Worm (Caenorhabditis elegans) whole organism, midembryonic: ENCODE measurements around the gene rnp-4.

Source experiments
- T22C8.4 ChIP-seq: fragments of 200-800 bp; sonication (Bioruptor generic); IDR thresholded peaks from 2 replicates; pipeline ENCODE4 v1.3.6; 2022; ENCODE audit warnings: missing genetic modification characterization, missing compliant biosample characterization
- cog-1 ChIP-seq: sonication (generic microtip); optimal IDR thresholded peaks from 2 replicates; lab custom pipeline; 2016; ENCODE audit warnings: missing genetic modification characterization, missing compliant biosample characterization
- flt-1 ChIP-seq: fragments of 200-800 bp; sonication (Bioruptor generic); IDR thresholded peaks from 2 replicates; pipeline ENCODE4 v1.3.6; 2022; ENCODE audit warnings: missing genetic modification characterization, missing compliant biosample characterization
- klf-2 ChIP-seq: fragments of 200-800 bp; sonication (Bioruptor generic); conservative IDR thresholded peaks from 2 replicates; pipeline ENCODE4 v1.3.6; 2022; ENCODE audit warnings: missing genetic modification reagents, missing genetic modification characterization, missing compliant biosample characterization
- med-1 ChIP-seq: sonication (generic microtip); optimal IDR thresholded peaks from 2 replicates; lab custom pipeline; 2017; ENCODE audit warnings: missing genetic modification characterization, mild to moderate bottlenecking, missing compliant biosample characterization, antibody characterized with exemption, missing genetic modification reagents; ENCODE audit not compliant: insufficient read depth
- ref-1 ChIP-seq: fragments of 200-800 bp; sonication (Bioruptor generic); conservative IDR thresholded peaks from 2 replicates; pipeline ENCODE4 v1.3.6; 2022; ENCODE audit warnings: missing genetic modification reagents, missing genetic modification characterization, missing compliant biosample characterization
- tab-1 ChIP-seq: fragments of 200-800 bp; sonication (Bioruptor generic); IDR thresholded peaks from 2 replicates; pipeline ENCODE4 v1.3.6; 2022; ENCODE audit warnings: missing genetic modification characterization, missing compliant biosample characterization
- ztf-23 ChIP-seq: fragments of 200-800 bp; sonication (Bioruptor generic); IDR thresholded peaks from 2 replicates; pipeline ENCODE4 v1.3.6; 2022; ENCODE audit warnings: missing genetic modification reagents, missing genetic modification characterization, missing compliant biosample characterization
- ztf-29 ChIP-seq: fragments of 200-800 bp; sonication (Bioruptor generic); IDR thresholded peaks from 2 replicates; pipeline ENCODE4 v1.3.6; 2022; ENCODE audit warnings: missing genetic modification reagents, missing genetic modification characterization, missing compliant biosample characterization

Gene rnp-4

DNA sequence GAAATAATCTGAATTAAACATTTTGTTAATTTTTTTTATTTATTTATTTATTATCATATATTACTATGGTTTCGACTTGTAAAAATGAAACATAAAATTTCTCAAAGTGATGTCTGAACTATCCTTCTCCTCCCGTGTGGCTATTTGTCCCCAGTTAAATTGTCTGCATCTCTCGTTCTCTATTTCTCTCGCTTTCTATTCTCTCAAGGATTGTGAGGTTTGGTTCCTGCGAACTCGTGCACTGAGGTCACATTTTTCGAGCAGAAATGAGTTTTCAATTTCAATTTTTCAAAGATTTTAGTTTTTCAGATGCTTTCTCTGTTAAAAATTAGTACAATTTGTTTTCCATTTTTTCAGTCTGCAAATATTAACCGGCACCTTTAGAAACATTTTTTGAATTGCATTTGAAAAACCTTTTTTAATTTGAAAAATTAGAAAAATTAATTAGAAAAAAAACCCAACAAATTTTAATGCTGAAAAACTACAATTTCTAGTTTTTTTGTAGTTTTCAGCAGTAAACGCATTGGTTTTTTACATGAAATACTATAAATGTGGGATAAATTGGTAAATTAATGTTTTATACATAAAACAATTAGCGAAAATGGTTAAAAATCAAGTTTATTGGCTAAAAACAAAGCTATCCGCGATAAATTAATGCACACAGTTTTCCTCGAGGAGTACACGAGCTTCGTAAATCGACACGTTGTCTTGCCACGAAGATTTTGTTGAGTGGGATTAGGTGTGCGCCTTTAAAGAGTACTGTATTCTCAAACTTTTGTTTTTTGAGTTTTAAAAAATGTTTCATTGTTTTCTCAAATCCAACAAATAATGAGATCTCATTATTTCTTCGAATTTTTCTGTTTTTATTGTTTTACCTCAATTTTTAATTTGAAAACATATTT lies 6.3 kb downstream of the rnp-4 start:
- TF ChIP-seq ztf-29 (GFP tag; lab: Robert Waterston, UW) = no peak
- TF ChIP-seq flt-1 (GFP tag; lab: Robert Waterston, UW) = no peak

DNA sequence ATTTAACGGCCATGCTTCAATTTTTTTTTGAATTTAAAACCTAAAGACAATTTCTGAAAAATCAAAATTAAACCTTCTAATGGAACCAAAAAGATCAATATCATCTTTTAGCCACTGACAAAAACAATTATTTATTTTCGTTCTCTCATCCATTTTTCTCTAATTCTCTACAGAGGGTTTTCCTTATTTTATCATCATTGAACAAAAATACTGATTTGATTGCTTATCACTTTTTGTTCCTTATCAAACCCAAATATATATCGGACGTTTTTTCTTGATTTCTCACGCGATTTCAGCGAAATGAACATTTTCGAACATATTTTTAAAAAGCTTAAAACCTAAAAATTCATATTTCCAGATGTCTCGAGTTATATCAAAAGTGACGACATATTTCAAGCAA lies 7.0 kb downstream of the rnp-4 start, which contains the start of gene mpc-1:
Gene mpc-1, plus strand, starts transcription at position 359 of the 400 bp plus-strand sequence.
- TF ChIP-seq T22C8.4 (GFP tag; lab: Robert Waterston, UW) = no peak
- no peak for TF ChIP-seq klf-2 (GFP tag; lab: Robert Waterston, UW)
- no peak for TF ChIP-seq cog-1
- TF ChIP-seq ztf-23 (GFP tag; lab: Robert Waterston, UW) = no peak
- TF ChIP-seq ref-1 (GFP tag; lab: Robert Waterston, UW) = no peak
- TF ChIP-seq ztf-29 (GFP tag; lab: Robert Waterston, UW) = no peak
- no peak for TF ChIP-seq tab-1 (GFP tag; lab: Robert Waterston, UW)
- TF ChIP-seq med-1 (GFP tag; lab: Kevin White, UChicago) = no peak
- TF ChIP-seq flt-1 (GFP tag; lab: Robert Waterston, UW) = no peak

DNA sequence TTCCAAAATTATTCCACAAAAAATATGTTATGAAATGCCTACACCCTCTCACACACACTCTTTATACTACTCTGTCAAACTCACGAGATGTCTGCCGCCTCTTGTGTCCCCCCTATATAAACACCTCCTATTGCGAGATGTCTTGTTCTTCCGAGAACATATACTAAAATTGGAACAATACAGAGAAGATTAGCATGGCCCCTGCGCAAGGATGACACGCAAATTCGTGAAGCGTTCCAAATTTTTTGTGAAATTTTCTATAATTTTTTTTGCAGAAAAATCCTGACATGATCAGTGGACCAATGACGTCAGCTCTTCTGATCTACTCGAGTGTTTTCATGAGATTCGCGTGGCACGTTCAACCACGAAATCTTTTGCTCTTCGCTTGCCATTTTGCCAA lies 8.0 kb downstream of the rnp-4 start:
- peak; percentile 80 for TF ChIP-seq tab-1 (GFP tag; lab: Robert Waterston, UW)
- peak; percentile 68 for TF ChIP-seq klf-2 (GFP tag; lab: Robert Waterston, UW)
- TF ChIP-seq T22C8.4 (GFP tag; lab: Robert Waterston, UW) = peak; percentile 64
- TF ChIP-seq flt-1 (GFP tag; lab: Robert Waterston, UW) = peak; percentile 84
- peak; percentile 77 for TF ChIP-seq ztf-23 (GFP tag; lab: Robert Waterston, UW)
- peak; percentile 64 for TF ChIP-seq ref-1 (GFP tag; lab: Robert Waterston, UW)

DNA sequence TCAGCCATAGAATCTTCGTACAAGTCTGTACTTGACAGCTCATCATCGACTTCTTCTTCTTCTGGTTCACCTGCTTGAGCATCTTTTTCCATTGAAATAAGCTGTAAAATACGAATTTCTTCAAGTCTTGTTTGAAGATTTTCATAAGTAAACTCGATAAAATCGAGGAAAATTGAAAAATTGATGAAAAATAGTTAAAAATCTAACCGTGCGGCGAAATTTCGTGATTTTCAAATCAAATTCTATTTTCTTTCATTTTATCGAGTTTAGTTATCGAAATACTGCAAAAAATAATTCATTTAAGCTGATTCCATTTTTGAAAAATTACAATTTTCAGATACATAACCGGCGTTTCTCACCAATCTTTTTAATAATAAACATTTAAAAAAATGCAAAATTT lies 9.0 kb downstream of the rnp-4 start, which contains the start of gene R07E5.11:
Gene R07E5.11, minus strand, starts transcription at position 101 of the 400 bp plus-strand sequence.
- TF ChIP-seq cog-1 (no peak), ztf-23 (GFP tag; lab: Robert Waterston, UW) (no peak)

DNA sequence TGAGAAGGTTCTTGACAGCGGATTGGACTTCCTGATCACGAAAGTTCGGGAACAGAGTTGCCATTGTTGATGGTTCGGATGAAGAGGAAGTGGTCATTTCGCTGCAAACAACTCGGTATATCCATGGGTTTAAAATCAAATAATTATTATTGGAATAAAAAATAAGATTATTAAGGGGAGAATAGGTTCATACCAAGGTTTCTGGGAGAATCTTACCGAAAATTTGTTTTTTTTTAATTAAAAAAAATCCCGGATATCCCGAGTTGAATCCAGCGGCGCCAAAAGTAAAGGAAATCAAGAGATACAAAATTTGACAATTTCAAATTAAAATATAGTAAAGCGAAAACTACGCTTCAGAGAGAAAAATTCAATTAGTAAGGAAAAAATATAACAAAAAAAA lies 11.9 kb downstream of the rnp-4 start, which contains the start of the genes R07E5.19 and pdcd-2:
Gene R07E5.19, minus strand, starts transcription at position 101 of the 400 bp plus-strand sequence.
Gene pdcd-2, minus strand, starts transcription at position 102 of the 400 bp plus-strand sequence.
- TF ChIP-seq flt-1 (GFP tag; lab: Robert Waterston, UW) (no peak), ref-1 (GFP tag; lab: Robert Waterston, UW) (no peak), ztf-23 (GFP tag; lab: Robert Waterston, UW) (no peak), med-1 (GFP tag; lab: Kevin White, UChicago) (no peak), klf-2 (GFP tag; lab: Robert Waterston, UW) (no peak), ztf-29 (GFP tag; lab: Robert Waterston, UW) (no peak), cog-1 (no peak)

DNA sequence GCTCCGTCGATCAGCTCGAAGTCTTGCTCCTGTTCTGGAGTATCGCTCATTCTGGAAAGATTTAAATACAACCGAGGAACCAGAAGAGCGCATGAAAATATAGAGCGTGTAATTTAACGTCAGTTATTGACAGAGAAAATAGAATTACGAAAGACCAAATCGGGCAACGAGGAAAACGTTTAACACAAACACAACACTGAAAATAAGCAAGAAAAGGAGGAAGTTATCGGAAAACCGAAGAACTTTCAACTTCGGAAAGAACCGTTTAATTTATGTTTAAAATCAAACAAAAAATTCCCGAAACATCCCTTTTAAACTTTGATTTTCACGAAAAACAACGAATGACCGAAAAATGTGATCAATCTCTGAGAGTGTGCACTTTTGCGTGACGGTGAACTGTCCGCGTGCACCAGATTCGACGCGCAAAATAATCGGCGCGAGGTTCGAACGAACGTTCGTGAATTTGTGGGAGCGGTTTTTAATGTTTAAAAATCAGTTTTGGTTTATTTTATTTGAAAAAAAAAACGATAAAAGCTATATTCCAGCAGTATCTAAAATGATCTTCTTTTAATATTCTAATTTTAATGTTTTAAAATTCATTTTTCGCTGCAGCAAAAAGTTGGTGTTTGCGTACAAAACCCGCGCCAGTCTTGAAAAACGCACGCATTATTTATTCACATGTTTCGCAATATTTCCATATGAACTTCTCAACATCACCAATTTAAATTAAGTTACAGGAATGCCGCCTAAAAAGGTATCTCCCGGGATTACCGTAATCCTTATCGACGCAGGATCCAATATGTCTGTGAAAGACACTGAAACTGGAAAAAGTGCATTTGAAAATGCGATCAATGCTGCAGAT lies 13.3 kb downstream of the rnp-4 start, which contains the start of the genes R07E5.7 and cku-80:
Gene R07E5.7, minus strand, starts transcription at position 51 of the 862 bp plus-strand sequence.
Gene cku-80, plus strand, starts transcription at position 732 of the 862 bp plus-strand sequence.
- TF ChIP-seq ref-1 (GFP tag; lab: Robert Waterston, UW) (no peak), cog-1 (peak; percentile 7), ztf-23 (GFP tag; lab: Robert Waterston, UW) (peak; percentile 50; the same call in 1 of the 2 replicates)

DNA sequence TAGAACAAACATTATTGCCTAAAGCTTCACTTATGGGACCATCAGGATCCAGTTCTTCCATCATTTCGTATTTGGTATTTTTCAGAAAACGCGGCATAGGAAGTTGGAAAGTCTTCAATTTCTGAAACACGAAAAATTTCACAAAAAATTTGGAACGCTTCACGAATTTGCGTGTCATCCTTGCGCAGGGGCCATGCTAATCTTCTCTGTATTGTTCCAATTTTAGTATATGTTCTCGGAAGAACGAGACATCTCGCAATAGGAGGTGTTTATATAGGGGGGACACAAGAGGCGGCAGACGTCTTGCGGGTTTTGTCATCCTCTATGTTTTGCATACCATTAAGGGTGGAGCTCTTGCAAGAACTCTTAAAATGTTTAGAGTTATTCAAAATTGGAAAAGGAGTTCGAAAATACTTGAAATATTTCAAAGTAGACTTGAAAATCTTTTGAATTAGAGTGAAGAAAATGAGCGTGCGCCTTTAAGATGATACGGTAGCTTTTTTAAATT lies 20.7 kb downstream of the rnp-4 start:
- peak; percentile 95 for TF ChIP-seq flt-1 (GFP tag; lab: Robert Waterston, UW)
- peak; percentile 87 for TF ChIP-seq T22C8.4 (GFP tag; lab: Robert Waterston, UW)
- peak; percentile 83 for TF ChIP-seq klf-2 (GFP tag; lab: Robert Waterston, UW)
- peak; percentile 87 for TF ChIP-seq ztf-29 (GFP tag; lab: Robert Waterston, UW)
- TF ChIP-seq ref-1 (GFP tag; lab: Robert Waterston, UW) = peak; percentile 76
- TF ChIP-seq tab-1 (GFP tag; lab: Robert Waterston, UW) = peak; percentile 93
- TF ChIP-seq ztf-23 (GFP tag; lab: Robert Waterston, UW) = peak; percentile 91

DNA sequence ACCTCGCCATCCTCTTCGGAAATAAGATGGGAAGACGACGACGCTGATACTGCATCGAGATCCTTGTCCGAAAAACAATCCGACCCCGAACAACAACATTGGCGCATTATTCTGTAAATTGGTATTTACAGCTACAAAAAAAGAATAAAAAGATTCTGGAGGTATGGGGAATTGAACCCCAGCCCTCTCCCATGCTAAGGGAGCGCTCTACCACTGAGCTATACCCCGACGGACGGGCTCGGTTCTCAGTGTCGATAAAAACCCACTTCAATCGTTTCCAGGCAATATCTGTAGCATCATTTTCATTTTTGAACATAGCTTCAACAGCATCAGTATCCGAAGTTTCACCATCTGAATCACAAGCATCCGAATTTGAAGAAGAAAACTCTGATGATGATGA lies 22.7 kb downstream of the rnp-4 start:
- TF ChIP-seq ref-1 (GFP tag; lab: Robert Waterston, UW) = 0 out of 2 replicates have a peak, but pooled peaks have one; percentile 9
- TF ChIP-seq T22C8.4 (GFP tag; lab: Robert Waterston, UW) = peak; percentile 64
- peak; percentile 59; the same call in 1 of the 2 replicates for TF ChIP-seq ztf-23 (GFP tag; lab: Robert Waterston, UW)
- peak; percentile 76 for TF ChIP-seq tab-1 (GFP tag; lab: Robert Waterston, UW)
- no peak for TF ChIP-seq ztf-29 (GFP tag; lab: Robert Waterston, UW)

DNA sequence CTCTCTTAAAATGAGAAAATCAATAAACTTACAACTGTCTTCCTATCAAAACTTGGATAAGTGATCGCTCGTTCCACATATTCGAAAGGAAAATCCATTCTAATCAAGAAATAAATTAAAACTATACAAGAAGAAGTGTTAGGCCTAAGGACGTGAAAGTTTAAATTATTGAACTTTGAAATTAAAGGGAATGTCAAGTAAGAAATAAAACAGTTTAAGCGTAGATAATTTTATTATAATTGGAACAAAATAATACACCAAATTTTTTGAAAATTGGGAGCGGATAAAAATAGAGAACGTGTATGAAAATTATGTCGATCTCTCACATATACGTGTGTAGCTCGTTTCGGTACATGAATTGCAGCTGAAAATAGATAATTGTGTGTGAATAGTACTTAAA lies 23.3 kb downstream of the rnp-4 start, which contains the start of gene C28A5.6:
Gene C28A5.6, minus strand, starts transcription at position 101 of the 400 bp plus-strand sequence.
- TF ChIP-seq tab-1 (GFP tag; lab: Robert Waterston, UW) = no peak
- TF ChIP-seq ztf-23 (GFP tag; lab: Robert Waterston, UW) = no peak
- no peak for TF ChIP-seq klf-2 (GFP tag; lab: Robert Waterston, UW)
- no peak for TF ChIP-seq ref-1 (GFP tag; lab: Robert Waterston, UW)
- TF ChIP-seq ztf-29 (GFP tag; lab: Robert Waterston, UW) = no peak
- TF ChIP-seq flt-1 (GFP tag; lab: Robert Waterston, UW) = no peak
- TF ChIP-seq T22C8.4 (GFP tag; lab: Robert Waterston, UW) = no peak
